Worm (Caenorhabditis elegans) whole organism, L4 larva: ENCODE measurements around the gene lurp-3.

Experiments used
- F10B5.3 ChIP-seq: sonication (generic microtip); optimal IDR thresholded peaks from 2 replicates; lab custom pipeline; 2016; ENCODE audit warnings: mild to moderate bottlenecking, missing genetic modification characterization, missing compliant biosample characterization
- F26F4.8 ChIP-seq: fragments of 200-800 bp; sonication (Bioruptor generic); conservative IDR thresholded peaks from 2 replicates; pipeline ENCODE4 v1.3.6; 2022; ENCODE audit warnings: missing genetic modification characterization, missing compliant biosample characterization
- F37D6.2 ChIP-seq: sonication (generic microtip); optimal IDR thresholded peaks from 2 replicates; lab custom pipeline; 2016; ENCODE audit warnings: mild to moderate bottlenecking, missing genetic modification characterization, missing compliant biosample characterization
- R02D3.7 ChIP-seq: fragments of 150-350 bp; sonication (generic microtip); optimal IDR thresholded peaks from 3 replicates; lab custom pipeline; 2014; ENCODE audit warnings: missing biosample characterization, missing genetic modification characterization
- T20F7.1 ChIP-seq: fragments of 200-800 bp; sonication (Bioruptor generic); optimal IDR thresholded peaks from 2 replicates; lab custom pipeline; 2018; ENCODE audit warnings: mild to moderate bottlenecking, missing genetic modification characterization, missing compliant biosample characterization
- Y48G9A.11 ChIP-seq: fragments of 200-800 bp; sonication (Bioruptor generic); IDR thresholded peaks from 2 replicates; pipeline ENCODE4 v1.3.6; 2022; ENCODE audit warnings: missing genetic modification reagents, missing genetic modification characterization, missing compliant biosample characterization
- Y5F2A.4 ChIP-seq: fragments of 200-800 bp; sonication (Bioruptor generic); optimal IDR thresholded peaks from 2 replicates; lab custom pipeline; 2018; ENCODE audit warnings: mild to moderate bottlenecking, missing genetic modification characterization, missing compliant biosample characterization
- ZK546.5 ChIP-seq, 2 experiments: sonication (generic microtip); optimal IDR thresholded peaks; 2 replicates each; lab custom pipeline; 2017; ENCODE audit warnings: missing biosample characterization in 2 of 2, missing genetic modification characterization in 2 of 2
- aha-1 ChIP-seq: fragments of 150-350 bp; peaks from one replicate; lab custom pipeline; 2014; ENCODE audit warnings: missing biosample characterization, missing genetic modification characterization
- aly-2 ChIP-seq: sonication (generic microtip); optimal IDR thresholded peaks from 2 replicates; lab custom pipeline; 2018; ENCODE audit warnings: missing biosample characterization, missing genetic modification characterization
- ama-1 ChIP-seq: fragments of 150-350 bp; optimal IDR thresholded peaks from 2 replicates; lab custom pipeline; 2014; ENCODE audit warnings: inconsistent platforms, mixed read lengths
- attf-4 ChIP-seq: sonication (generic microtip); optimal IDR thresholded peaks from 3 replicates; lab custom pipeline; 2017; ENCODE audit warnings: missing biosample characterization, missing genetic modification characterization
- ceh-32 ChIP-seq: sonication (generic microtip); optimal IDR thresholded peaks from 2 replicates; lab custom pipeline; 2016; ENCODE audit warnings: mild to moderate bottlenecking, missing genetic modification characterization, missing compliant biosample characterization; ENCODE audit not compliant: poor library complexity
- ces-1 ChIP-seq: fragments of 150-350 bp; sonication (generic microtip); optimal IDR thresholded peaks from 4 replicates; lab custom pipeline; 2014; ENCODE audit warnings: missing biosample characterization, missing genetic modification reagents, missing genetic modification characterization
- daf-12 ChIP-seq: fragments of 150-350 bp; optimal IDR thresholded peaks from 2 replicates; lab custom pipeline; 2014; ENCODE audit warnings: missing biosample characterization, missing genetic modification reagents, missing genetic modification characterization
- daf-16 ChIP-seq, 3 experiments: sonication (generic microtip); optimal IDR thresholded peaks; 2 replicates each; lab custom pipeline; 2016 to 2017; ENCODE audit warnings: missing genetic modification characterization in 3 of 3, missing genetic modification reagents in 3 of 3, mild to moderate bottlenecking in 2 of 3, missing compliant biosample characterization in 2 of 3, missing biosample characterization in 1 of 3, moderate library complexity in 1 of 3
- daf-19 ChIP-seq: fragments of 200-800 bp; sonication (Bioruptor generic); conservative IDR thresholded peaks from 2 replicates; pipeline ENCODE4 v1.3.6; 2022; ENCODE audit warnings: missing genetic modification characterization, missing compliant biosample characterization
- dmd-8 ChIP-seq: fragments of 200-800 bp; sonication (Bioruptor generic); IDR thresholded peaks from 2 replicates; pipeline ENCODE4 v1.3.6; 2022; ENCODE audit warnings: missing genetic modification characterization, missing compliant biosample characterization
- dmd-9 ChIP-seq: fragments of 200-800 bp; sonication (Bioruptor generic); IDR thresholded peaks from 2 replicates; pipeline ENCODE4 v1.3.6; 2022; ENCODE audit warnings: missing genetic modification reagents, missing genetic modification characterization, missing compliant biosample characterization
- dpl-1 ChIP-seq: fragments of 150-350 bp; optimal IDR thresholded peaks from 2 replicates; lab custom pipeline; 2014; ENCODE audit warnings: missing biosample characterization, missing genetic modification reagents, missing genetic modification characterization
- fos-1 ChIP-seq: fragments of 150-350 bp; optimal IDR thresholded peaks from 2 replicates; lab custom pipeline; 2014; ENCODE audit warnings: missing biosample characterization, missing genetic modification characterization
- hif-1 ChIP-seq, 2 experiments: sonication (generic microtip); optimal IDR thresholded peaks; 2 replicates each; lab custom pipeline; 2016 to 2017; ENCODE audit warnings: missing compliant biosample characterization in 2 of 2, missing genetic modification characterization in 2 of 2, missing genetic modification reagents in 2 of 2, missing genotype in 2 of 2, mild to moderate bottlenecking in 1 of 2
- hlh-30 ChIP-seq: sonication (generic microtip); optimal IDR thresholded peaks from 2 replicates; lab custom pipeline; 2017; ENCODE audit warnings: antibody characterized with exemption, mild to moderate bottlenecking, missing genetic modification characterization, missing compliant biosample characterization; ENCODE audit not compliant: insufficient read depth
- lim-7 ChIP-seq: fragments of 200-800 bp; sonication (Bioruptor generic); IDR thresholded peaks from 2 replicates; pipeline ENCODE4 v1.3.6; 2022; ENCODE audit warnings: missing genetic modification characterization, missing compliant biosample characterization
- lir-3 ChIP-seq: sonication (generic microtip); optimal IDR thresholded peaks from 2 replicates; lab custom pipeline; 2016; ENCODE audit warnings: mild to moderate bottlenecking, missing genetic modification characterization, missing compliant biosample characterization
- mep-1 ChIP-seq: fragments of 150-350 bp; sonication (generic microtip); optimal IDR thresholded peaks from 3 replicates; lab custom pipeline; 2014; ENCODE audit warnings: missing biosample characterization, missing genetic modification characterization
- mxl-3 ChIP-seq: fragments of 200-800 bp; sonication (Bioruptor generic); optimal IDR thresholded peaks from 2 replicates; lab custom pipeline; 2018; ENCODE audit warnings: mild to moderate bottlenecking, missing genetic modification characterization, missing compliant biosample characterization
- nhr-10 ChIP-seq: fragments of 150-350 bp; optimal IDR thresholded peaks from 2 replicates; lab custom pipeline; 2014; ENCODE audit warnings: missing biosample characterization, missing genetic modification characterization
- nhr-102 ChIP-seq: sonication (generic microtip); optimal IDR thresholded peaks from 2 replicates; lab custom pipeline; 2016; ENCODE audit warnings: mild to moderate bottlenecking, missing genetic modification characterization, moderate library complexity, missing compliant biosample characterization
- nhr-11 ChIP-seq: fragments of 150-350 bp; optimal IDR thresholded peaks from 2 replicates; lab custom pipeline; 2014; ENCODE audit warnings: missing biosample characterization, missing genetic modification characterization
- nhr-28 ChIP-seq: fragments of 150-350 bp; optimal IDR thresholded peaks from 2 replicates; lab custom pipeline; 2014; ENCODE audit warnings: missing biosample characterization, missing genetic modification characterization
- nhr-48 ChIP-seq: sonication (generic microtip); optimal IDR thresholded peaks from 2 replicates; lab custom pipeline; 2016; ENCODE audit warnings: mild to moderate bottlenecking, missing genetic modification characterization, missing compliant biosample characterization
- nhr-6 ChIP-seq: fragments of 150-350 bp; optimal IDR thresholded peaks from 2 replicates; lab custom pipeline; 2014; ENCODE audit warnings: missing biosample characterization, missing genetic modification characterization
- nhr-77 ChIP-seq: fragments of 150-350 bp; optimal IDR thresholded peaks from 2 replicates; lab custom pipeline; 2014; ENCODE audit warnings: missing biosample characterization, missing genetic modification characterization
- pha-4 ChIP-seq, 2 experiments: fragments of 150-350 bp in 1 of 2; fragments of 200-800 bp in 1 of 2; sonication (Bioruptor generic) in 1 of 2; IDR thresholded peaks in 1 of 2; optimal IDR thresholded peaks in 1 of 2; 2 replicates each; pipeline versions ENCODE4 v1.3.6 to Lab custom; 2014 to 2022; ENCODE audit warnings: missing genetic modification characterization in 2 of 2, missing genetic modification reagents in 2 of 2, missing biosample characterization in 1 of 2, missing compliant biosample characterization in 1 of 2
- php-3 ChIP-seq: fragments of 200-800 bp; sonication (Bioruptor generic); IDR thresholded peaks from 2 replicates; pipeline ENCODE4 v1.3.6; 2022; ENCODE audit warnings: missing genetic modification reagents, missing genetic modification characterization, missing compliant biosample characterization
- pqm-1 ChIP-seq: sonication (generic microtip); optimal IDR thresholded peaks from 2 replicates; lab custom pipeline; 2017; ENCODE audit warnings: missing biosample characterization, missing genetic modification characterization
- rbr-2 ChIP-seq: sonication (generic microtip); optimal IDR thresholded peaks from 2 replicates; lab custom pipeline; 2016; ENCODE audit warnings: missing genotype, missing genetic modification characterization, missing compliant biosample characterization
- saeg-2 ChIP-seq: fragments of 200-800 bp; sonication (Bioruptor generic); IDR thresholded peaks from 2 replicates; pipeline ENCODE4 v1.3.6; 2022; ENCODE audit warnings: missing genetic modification reagents, missing genetic modification characterization, missing compliant biosample characterization
- skn-1 ChIP-seq: fragments of 150-350 bp; optimal IDR thresholded peaks from 2 replicates; lab custom pipeline; 2014; ENCODE audit warnings: missing biosample characterization, missing genetic modification characterization
- snpc-1.2 ChIP-seq: fragments of 200-800 bp; sonication (Bioruptor generic); IDR thresholded peaks from 2 replicates; pipeline ENCODE4 v1.3.6; 2022; ENCODE audit warnings: missing genetic modification reagents, missing genetic modification characterization, missing compliant biosample characterization
- spr-1 ChIP-seq: sonication (generic microtip); optimal IDR thresholded peaks from 2 replicates; lab custom pipeline; 2016; ENCODE audit warnings: mild to moderate bottlenecking, missing genetic modification characterization, missing compliant biosample characterization
- unc-130 ChIP-seq: sonication (generic microtip); optimal IDR thresholded peaks from 2 replicates; lab custom pipeline; 2016; ENCODE audit warnings: missing genetic modification reagents, missing genetic modification characterization, missing compliant biosample characterization
- unc-39 ChIP-seq: sonication (generic microtip); optimal IDR thresholded peaks from 2 replicates; lab custom pipeline; 2017; ENCODE audit warnings: missing biosample characterization, missing genetic modification characterization
- unc-62 ChIP-seq, 3 experiments: fragments of 150-350 bp in 1 of 3; sonication (generic microtip); optimal IDR thresholded peaks in 2 of 3; peaks in 1 of 3; 1 replicate in 1 of 3; 2 replicates in 2 of 3; lab custom pipeline; 2014 to 2017; ENCODE audit warnings: missing biosample characterization in 3 of 3, missing genetic modification characterization in 3 of 3, missing genetic modification reagents in 3 of 3, missing genotype in 1 of 3
- vab-7 ChIP-seq: fragments of 200-800 bp; sonication (Bioruptor generic); IDR thresholded peaks from 2 replicates; pipeline ENCODE4 v1.3.6; 2022; ENCODE audit warnings: missing genetic modification reagents, missing genetic modification characterization, missing compliant biosample characterization
- zfp-2 ChIP-seq: sonication (generic microtip); optimal IDR thresholded peaks from 2 replicates; lab custom pipeline; 2016; ENCODE audit warnings: mild to moderate bottlenecking, missing genetic modification characterization, missing compliant biosample characterization
- zip-2 ChIP-seq: fragments of 150-350 bp; optimal IDR thresholded peaks from 2 replicates; lab custom pipeline; 2014; ENCODE audit warnings: missing biosample characterization, missing genetic modification characterization

lurp-3 gene

ce11 chrV:13453334-13453733, 2.2 kb upstream of the lurp-3 start, which contains the start of gene lurp-2:
lurp-2 (plus strand) TSS chrV:13453634.
- TF ChIP-seq nhr-10 (tag; lab: Kevin White, UChicago) (no peak), hlh-30 (no peak), Y48G9A.11 (no peak), Y5F2A.4 (GFP tag; lab: Kevin White, UChicago) (no peak), rbr-2 (tag; lab: Kevin White, UChicago) (no peak), aly-2 (no peak), lir-3 (no peak), saeg-2 (GFP tag; lab: Robert Waterston, UW) (no peak), nhr-48 (tag; lab: Kevin White, UChicago) (no peak), R02D3.7 (tag; lab: Kevin White, UChicago) (no peak), daf-19 (GFP tag; lab: Robert Waterston, UW) (no peak), pqm-1 (tag; lab: Kevin White, UChicago) (no peak), snpc-1.2 (GFP tag; lab: Robert Waterston, UW) (no peak), aha-1 (tag; lab: Kevin White, UChicago) (no peak), nhr-77 (no peak), hif-1 (tag; optimal IDR thresholded peaks at IDR 0.05; lab: Kevin White, UChicago) (no peak), dpl-1 (no peak), ZK546.5 (tag; optimal IDR thresholded peaks at IDR 0.05; lab: Kevin White, UChicago) (no peak), php-3 (no peak), vab-7 (GFP tag; lab: Robert Waterston, UW) (no peak)

- TF ChIP-seq dpl-1 (peak; percentile 35), nhr-6 (tag; lab: Kevin White, UChicago) (peak; percentile 52), spr-1 (tag; lab: Kevin White, UChicago) (no peak)
Observed at ce11 chrV:13457858-13458257, 2.3 kb downstream of the lurp-3 start, which contains the start of gene F25H9.2. F25H9.2 (plus strand) TSS chrV:13458083.

DNA sequence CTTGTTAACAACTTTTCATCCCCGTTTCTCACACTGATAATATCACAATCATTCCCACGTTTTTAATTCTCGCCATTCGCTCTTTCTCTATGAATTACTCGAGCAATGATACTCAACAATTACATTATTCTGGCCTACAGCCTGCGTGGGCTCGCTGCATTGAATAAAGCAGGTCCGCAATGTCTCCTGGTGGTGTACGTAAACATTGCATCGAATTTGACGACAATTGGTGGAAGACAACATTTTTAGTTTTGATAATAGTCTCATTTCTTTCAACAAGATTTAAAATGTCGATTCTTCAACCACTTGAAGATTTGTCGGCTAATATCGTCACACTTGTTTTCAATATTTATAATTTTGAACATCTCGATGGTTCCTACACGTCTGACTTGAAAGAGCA, 3.8 kb downstream of the lurp-3 start, which contains the start of gene bath-39:
Gene bath-39, plus strand, starts transcription at position 137 of the 400 bp plus-strand sequence.
- TF ChIP-seq R02D3.7 (tag; lab: Kevin White, UChicago), result no peak
- peak; percentile 3 for TF ChIP-seq rbr-2 (tag; lab: Kevin White, UChicago)
- TF ChIP-seq dmd-9 (GFP tag; lab: Robert Waterston, UW), result no peak
- TF ChIP-seq F26F4.8 (GFP tag; lab: Robert Waterston, UW), result no peak
- TF ChIP-seq attf-4, result no peak
- TF ChIP-seq ama-1 (lab: Kevin White, UChicago), result no peak
- TF ChIP-seq F10B5.3 (tag; lab: Kevin White, UChicago), result no peak
- no peak for TF ChIP-seq unc-39 (tag; lab: Kevin White, UChicago)
- TF ChIP-seq dmd-8 (GFP tag; lab: Robert Waterston, UW), result no peak
- TF ChIP-seq fos-1 (tag; lab: Kevin White, UChicago), result no peak
- TF ChIP-seq unc-130 (GFP tag; lab: Kevin White, UChicago), result no peak
- no peak for TF ChIP-seq zfp-2 (tag; lab: Kevin White, UChicago)
- no peak for TF ChIP-seq skn-1 (tag; lab: Kevin White, UChicago)
- no peak for TF ChIP-seq nhr-11 (tag; lab: Kevin White, UChicago)
- TF ChIP-seq daf-12 (tag; lab: Kevin White, UChicago), result no peak
- no peak for TF ChIP-seq ceh-32 (tag; lab: Kevin White, UChicago)
- no peak for TF ChIP-seq nhr-28
- no peak for TF ChIP-seq pha-4 (GFP tag; IDR thresholded peaks at IDR 0.05; lab: Robert Waterston, UW)
- TF ChIP-seq pha-4 (tag; optimal IDR thresholded peaks at IDR 0.05; lab: Kevin White, UChicago), result no peak
- no peak for TF ChIP-seq mep-1
- no peak for TF ChIP-seq daf-16 (GFP tag; optimal IDR thresholded peaks at IDR 0.05; lab: Kevin White, UChicago)
- TF ChIP-seq daf-16 (tag; optimal IDR thresholded peaks at IDR 0.05; lab: Kevin White, UChicago), result no peak
- TF ChIP-seq lim-7, result no peak
- TF ChIP-seq hlh-30, result peak; percentile 8
- TF ChIP-seq ces-1, result no peak
- no peak for TF ChIP-seq mxl-3 (GFP tag; lab: Kevin White, UChicago)
- TF ChIP-seq dpl-1, result peak; percentile 11
- no peak for TF ChIP-seq spr-1 (tag; lab: Kevin White, UChicago)
- no peak for TF ChIP-seq pqm-1 (tag; lab: Kevin White, UChicago)
- no peak for TF ChIP-seq nhr-102 (tag; lab: Kevin White, UChicago)
- TF ChIP-seq zip-2 (tag; lab: Kevin White, UChicago), result no peak
- no peak for TF ChIP-seq aly-2
- no peak for TF ChIP-seq unc-62 (GFP tag; optimal IDR thresholded peaks at IDR 0.05 in 1 of 2; lab: Kevin White, UChicago)
- TF ChIP-seq unc-62 (tag; optimal IDR thresholded peaks at IDR 0.05; lab: Kevin White, UChicago), result no peak
- TF ChIP-seq F37D6.2 (tag; lab: Kevin White, UChicago), result no peak
- TF ChIP-seq T20F7.1, result peak; percentile 0
